Fruit fly (Drosophila melanogaster): ENCODE results near the gene cindr.

DNA sequence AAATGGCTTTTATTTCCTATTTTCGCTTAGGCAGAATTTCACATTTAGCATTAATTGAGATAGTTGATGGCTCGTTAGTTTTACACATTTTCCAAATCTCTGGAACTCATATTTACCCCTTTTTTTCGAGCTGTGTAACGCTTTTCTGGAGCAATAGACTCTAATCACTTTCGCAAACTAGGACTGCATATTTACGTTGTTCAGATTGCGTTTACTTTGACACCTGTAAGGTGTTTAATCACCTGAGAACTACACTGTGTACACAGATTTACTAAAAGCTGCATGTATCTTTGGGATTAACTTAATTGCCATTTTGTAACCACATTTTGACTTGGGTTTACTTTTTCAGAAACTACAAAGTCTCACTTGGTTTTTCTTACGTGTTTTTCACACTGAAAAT is 5.6 kb upstream of the cindr start:
- no peak for TF ChIP-seq CTCF (optimal IDR thresholded peaks at IDR 0.05)
- no peak for TF ChIP-seq CG8478 (optimal IDR thresholded peaks at IDR 0.05)
